Worm (Caenorhabditis elegans) whole organism, L2 larva: ENCODE data around the gene ZK418.2.

Source experiments
- R02D3.7 ChIP-seq: fragments of 150-350 bp; optimal IDR thresholded peaks from 2 replicates; lab custom pipeline; 2014; ENCODE audit warnings: missing biosample characterization, missing genetic modification characterization
- aly-2 ChIP-seq: fragments of 150-350 bp; optimal IDR thresholded peaks from 2 replicates; lab custom pipeline; 2014; ENCODE audit warnings: missing biosample characterization, missing genetic modification characterization
- blmp-1 ChIP-seq: sonication (generic microtip); optimal IDR thresholded peaks from 2 replicates; lab custom pipeline; 2017; ENCODE audit warnings: missing genetic modification characterization, mild to moderate bottlenecking, missing compliant biosample characterization, antibody characterized with exemption, moderate library complexity; ENCODE audit not compliant: insufficient read depth
- dmd-4 ChIP-seq: sonication (generic microtip); optimal IDR thresholded peaks from 2 replicates; lab custom pipeline; 2017; ENCODE audit warnings: missing biosample characterization, missing genetic modification characterization
- lsy-2 ChIP-seq, 2 experiments: fragments of 150-350 bp in 1 of 2; sonication (generic microtip) in 1 of 2; optimal IDR thresholded peaks; 2 replicates each; lab custom pipeline; 2014 to 2017; ENCODE audit warnings: missing biosample characterization in 2 of 2, missing genetic modification characterization in 2 of 2
- nhr-11 ChIP-seq: fragments of 150-350 bp; optimal IDR thresholded peaks from 2 replicates; lab custom pipeline; 2014; ENCODE audit warnings: missing biosample characterization, missing genetic modification characterization
- nhr-237 ChIP-seq: fragments of 150-350 bp; optimal IDR thresholded peaks from 2 replicates; lab custom pipeline; 2014; ENCODE audit warnings: missing biosample characterization, missing genetic modification characterization
- skn-1 ChIP-seq: sonication (generic microtip); optimal IDR thresholded peaks from 2 replicates; lab custom pipeline; 2017; ENCODE audit warnings: missing biosample characterization, missing genetic modification characterization
- snpc-4 ChIP-seq: fragments of 150-350 bp; optimal IDR thresholded peaks from 2 replicates; lab custom pipeline; 2014; ENCODE audit warnings: missing biosample characterization, missing genetic modification characterization
- ztf-4 ChIP-seq: fragments of 150-350 bp; optimal IDR thresholded peaks from 2 replicates; lab custom pipeline; 2014; ENCODE audit warnings: missing biosample characterization, missing genetic modification characterization

DNA sequence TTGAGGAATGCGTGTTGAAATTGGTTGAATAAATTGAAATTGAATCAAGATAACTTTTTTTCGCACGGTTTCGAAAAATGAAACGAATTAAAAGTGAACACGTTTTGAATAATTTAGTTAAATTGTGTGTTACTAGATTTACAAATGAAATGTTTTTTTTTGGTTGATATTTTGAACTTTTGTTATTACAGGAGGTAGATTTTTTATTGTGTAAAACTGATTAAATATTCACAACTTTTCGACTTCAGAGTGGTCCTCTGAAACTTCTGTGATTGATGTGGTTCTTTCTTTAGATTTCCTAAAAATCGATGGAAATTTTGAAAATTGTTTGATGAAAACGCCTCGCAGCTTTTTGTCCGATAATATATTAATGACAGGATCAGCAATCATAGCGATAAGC is 14.8 kb upstream of the ZK418.2 start, which contains the start of gene ZK418.13:
- TF ChIP-seq blmp-1 (tag; lab: Kevin White, UChicago) (no peak), dmd-4 (tag; lab: Kevin White, UChicago) (no peak), lsy-2 (tag; optimal IDR thresholded peaks at IDR 0.05; lab: Kevin White, UChicago) (no peak), skn-1 (tag; lab: Kevin White, UChicago) (no peak), R02D3.7 (no peak), snpc-4 (tag; lab: Kevin White, UChicago) (no peak), nhr-237 (tag; lab: Kevin White, UChicago) (no peak), nhr-11 (tag; lab: Kevin White, UChicago) (no peak), aly-2 (tag; lab: Kevin White, UChicago) (no peak), ztf-4 (tag; lab: Kevin White, UChicago) (no peak)
